Fruit fly (Drosophila melanogaster): ENCODE measurements around the gene Gss2.

Gene Gss2

dm6 chrX:17856458-17857277, 42.8 kb upstream of the Gss2 start, which contains the start of gene Srx (continued):
- TF ChIP-seq CrebB (tag; optimal IDR thresholded peaks at IDR 0.05) (peak; percentile 13), vvl (GFP tag; IDR thresholded peaks at IDR 0.05) (no peak), CG30403 (GFP tag; optimal IDR thresholded peaks at IDR 0.05) (peak; percentile 28), CG9609 (GFP tag; optimal IDR thresholded peaks at IDR 0.05) (peak; percentile 11), lov (optimal IDR thresholded peaks at IDR 0.05) (no peak), lov (GFP tag; IDR thresholded peaks at IDR 0.05) (no peak), CG11560 (tag; IDR thresholded peaks at IDR 0.05) (no peak), CG42726 (GFP tag; IDR thresholded peaks at IDR 0.05; ENCODE audit: partially characterized antibody) (no peak), CG6813 (GFP tag; optimal IDR thresholded peaks at IDR 0.05) (no peak), nmo (GFP tag; optimal IDR thresholded peaks at IDR 0.05) (peak; percentile 14), CG10147 (GFP tag; optimal IDR thresholded peaks at IDR 0.05) (no peak), tgo (GFP tag; IDR thresholded peaks at IDR 0.05) (no peak), YL-1 (GFP tag; optimal IDR thresholded peaks at IDR 0.05) (no peak), Asciz (GFP tag; optimal IDR thresholded peaks at IDR 0.05) (no peak), jumu (GFP tag; optimal IDR thresholded peaks at IDR 0.05) (no peak), CG2120 (GFP tag; optimal IDR thresholded peaks at IDR 0.05) (peak; percentile 30), Antp (GFP tag; optimal IDR thresholded peaks at IDR 0.05) (peak; percentile 11), zfh1 (GFP tag; IDR thresholded peaks at IDR 0.05) (0 out of 3 replicates have a peak, but pooled peaks have one; percentile 20), CG10462 (GFP tag; optimal IDR thresholded peaks at IDR 0.05) (no peak), ranshi (GFP tag; IDR thresholded peaks at IDR 0.05) (no peak), CG6654 (GFP tag; optimal IDR thresholded peaks at IDR 0.05) (no peak), Hey (tag; optimal IDR thresholded peaks at IDR 0.05) (peak; percentile 23), insv (GFP tag; optimal IDR thresholded peaks at IDR 0.05) (peak in 1 of 2 experiments; percentile 4), lilli (GFP tag; optimal IDR thresholded peaks at IDR 0.05) (peak; percentile 10), HLHmδ (GFP tag; optimal IDR thresholded peaks at IDR 0.05) (no peak), CG17328 (GFP tag; IDR thresholded peaks at IDR 0.05) (no peak), repo (GFP tag; optimal IDR thresholded peaks at IDR 0.05) (no peak), B-H2 (GFP tag; optimal IDR thresholded peaks at IDR 0.05) (no peak), dpn (GFP tag; optimal IDR thresholded peaks at IDR 0.05) (peak in 1 of 2 experiments; percentile 33), Mad (GFP tag; optimal IDR thresholded peaks at IDR 0.05) (no peak), CG12236 (GFP tag; optimal IDR thresholded peaks at IDR 0.05) (no peak), HHEX (GFP tag; optimal IDR thresholded peaks at IDR 0.05) (peak; percentile 23), CG12744 (GFP tag; optimal IDR thresholded peaks at IDR 0.05) (no peak), ATbp (GFP tag; optimal IDR thresholded peaks at IDR 0.05) (peak; percentile 42), ewg (GFP tag; optimal IDR thresholded peaks at IDR 0.05) (no peak), fd64A (GFP tag; optimal IDR thresholded peaks at IDR 0.05) (no peak), Sry-δ (GFP tag; optimal IDR thresholded peaks at IDR 0.05) (peak; percentile 21), fu2 (GFP tag; optimal IDR thresholded peaks at IDR 0.05) (no peak), CG17359 (tag; optimal IDR thresholded peaks at IDR 0.05) (peak; percentile 19), CG11456 (GFP tag; IDR thresholded peaks at IDR 0.05) (no peak), MESR4 (GFP tag; optimal IDR thresholded peaks at IDR 0.05) (peak; percentile 23), wek (GFP tag; optimal IDR thresholded peaks at IDR 0.05) (no peak), CG11696 (GFP tag; IDR thresholded peaks at IDR 0.05) (no peak), PHDP (tag; optimal IDR thresholded peaks at IDR 0.05) (no peak), unc-4 (GFP tag; IDR thresholded peaks at IDR 0.05; ENCODE audit: partially characterized antibody) (no peak), eve (GFP tag; optimal IDR thresholded peaks at IDR 0.05) (no peak), Vsx1 (GFP tag; optimal IDR thresholded peaks at IDR 0.05) (no peak), ash1 (GFP tag; optimal IDR thresholded peaks at IDR 0.05) (no peak), CG17568 (GFP tag; optimal IDR thresholded peaks at IDR 0.05) (no peak), Sin3A (optimal IDR thresholded peaks at IDR 0.05) (peak; percentile 11)
